Fruit fly (Drosophila melanogaster): ENCODE data around the gene Nhe3.

The Nhe3 gene

DNA sequence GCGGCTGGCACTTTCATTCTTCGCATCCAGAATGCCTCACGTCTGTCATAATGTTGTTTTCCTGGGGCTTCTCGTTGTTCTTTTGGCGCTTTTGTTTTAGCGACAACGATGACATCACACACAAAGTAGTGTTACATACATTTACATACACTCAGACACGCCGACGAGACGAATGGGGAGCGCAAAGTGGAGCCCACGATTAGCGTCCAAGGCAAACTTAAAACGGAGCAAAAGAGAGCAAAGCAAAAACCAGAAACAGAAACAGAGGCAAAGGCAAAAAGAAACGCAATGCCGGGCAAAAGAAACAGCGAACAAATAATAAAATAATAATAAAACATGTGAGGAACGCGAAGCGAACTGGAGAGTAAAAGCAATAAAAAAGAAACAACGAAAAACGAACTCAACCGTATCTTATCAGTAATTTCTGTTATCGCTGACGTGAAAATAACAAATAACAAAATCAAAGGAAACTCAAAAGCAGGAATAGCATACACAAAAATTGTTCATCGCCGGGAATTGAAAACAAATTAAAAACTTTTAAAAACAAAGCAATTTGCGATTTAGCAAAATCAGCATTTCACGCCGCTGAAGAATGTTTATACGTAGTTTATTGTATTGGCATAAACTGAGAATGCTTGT, 39.6 kb downstream of the Nhe3 start (continued):
- TF ChIP-seq sens-2 (GFP tag; IDR thresholded peaks at IDR 0.05) (no peak), cg (GFP tag; optimal IDR thresholded peaks at IDR 0.05) (peak; percentile 42), tin (GFP tag; optimal IDR thresholded peaks at IDR 0.05) (no peak), gsb (GFP tag; IDR thresholded peaks at IDR 0.05) (no peak), Xrp1 (GFP tag; IDR thresholded peaks at IDR 0.05) (no peak), CG17328 (GFP tag; IDR thresholded peaks at IDR 0.05) (no peak), vvl (GFP tag; IDR thresholded peaks at IDR 0.05) (peak; percentile 60; the same call in 1 of the 2 replicates), CG5953 (GFP tag; IDR thresholded peaks at IDR 0.05) (no peak), NC2α (GFP tag; optimal IDR thresholded peaks at IDR 0.05) (no peak), grn (GFP tag; optimal IDR thresholded peaks at IDR 0.05) (peak; percentile 27), gcm2 (GFP tag; optimal IDR thresholded peaks at IDR 0.05) (no peak), phol (tag; optimal IDR thresholded peaks at IDR 0.05) (no peak), CG10543 (GFP tag; optimal IDR thresholded peaks at IDR 0.05) (peak; percentile 25), dpn (GFP tag; optimal IDR thresholded peaks at IDR 0.05) (no peak), org-1 (GFP tag; optimal IDR thresholded peaks at IDR 0.05) (no peak), CG13123 (GFP tag; optimal IDR thresholded peaks at IDR 0.05) (no peak), Nf-YB (GFP tag; optimal IDR thresholded peaks at IDR 0.05) (no peak), mirr (GFP tag; optimal IDR thresholded peaks at IDR 0.05) (peak; percentile 8), ci (GFP tag; IDR thresholded peaks at IDR 0.05) (0 out of 3 replicates have a peak, but pooled peaks have one; percentile 55), tll (GFP tag; optimal IDR thresholded peaks at IDR 0.05) (no peak), bab2 (GFP tag; optimal IDR thresholded peaks at IDR 0.05) (no peak), Nf-YA (GFP tag; IDR thresholded peaks at IDR 0.05) (no peak), CG8924 (tag; optimal IDR thresholded peaks at IDR 0.05) (peak; percentile 8), slou (GFP tag; optimal IDR thresholded peaks at IDR 0.05) (no peak), CG16813 (GFP tag; IDR thresholded peaks at IDR 0.05; ENCODE audit: partially characterized antibody) (no peak), Pdp1 (GFP tag; optimal IDR thresholded peaks at IDR 0.05) (peak in 1 of 2 experiments; percentile 88), kni (GFP tag; optimal IDR thresholded peaks at IDR 0.05) (peak; percentile 5), CG12391 (tag; optimal IDR thresholded peaks at IDR 0.05) (no peak), z (GFP tag; IDR thresholded peaks at IDR 0.05) (no peak), exex (tag; optimal IDR thresholded peaks at IDR 0.05) (peak; percentile 13), Ptx1 (GFP tag; IDR thresholded peaks at IDR 0.05) (no peak), CG3838 (GFP tag; optimal IDR thresholded peaks at IDR 0.05) (peak; percentile 40), psq (GFP tag; optimal IDR thresholded peaks at IDR 0.05) (peak; percentile 97), kay (GFP tag; optimal IDR thresholded peaks at IDR 0.05) (no peak), pan (optimal IDR thresholded peaks at IDR 0.05) (no peak), pan (GFP tag; optimal IDR thresholded peaks at IDR 0.05 in 1 of 2, IDR thresholded peaks at IDR 0.05 in 1 of 2) (no peak), pum (GFP tag; optimal IDR thresholded peaks at IDR 0.05) (no peak), HmgZ (tag; optimal IDR thresholded peaks at IDR 0.05) (peak; percentile 40), fru (optimal IDR thresholded peaks at IDR 0.05) (no peak), CG34224 (GFP tag; IDR thresholded peaks at IDR 0.05; ENCODE audit: partially characterized antibody) (peak; percentile 49; the same call in 2 of the 3 replicates), Dp (GFP tag; optimal IDR thresholded peaks at IDR 0.05) (no peak), CG16863 (GFP tag; optimal IDR thresholded peaks at IDR 0.05) (no peak), pita (GFP tag; optimal IDR thresholded peaks at IDR 0.05) (no peak), Eip74EF (GFP tag; optimal IDR thresholded peaks at IDR 0.05) (peak in 1 of 2 experiments; percentile 24), ftz-f1 (GFP tag; optimal IDR thresholded peaks at IDR 0.05) (peak; percentile 7)
